Fruit fly (Drosophila melanogaster) whole organism, embryonic: ENCODE data around the gene CG43203.

Experiments
- Ada2b ChIP-seq: fragments of 200-800 bp; sonication (Bioruptor generic); IDR thresholded peaks from 2 replicates; pipeline ENCODE4 v1.3.6; 2022; ENCODE audit warnings: missing biosample characterization, missing genetic modification characterization
- Atf-2 ChIP-seq: fragments of 200-800 bp; sonication (Bioruptor generic); optimal IDR thresholded peaks from 2 replicates; lab custom pipeline; 2016; ENCODE audit warnings: missing biosample characterization, missing genetic modification characterization
- Awh ChIP-seq: fragments of 200-800 bp; sonication (Bioruptor generic); IDR thresholded peaks from 2 replicates; pipeline ENCODE4, ENCODE4 v1.3.6; 2022; ENCODE audit warnings: missing biosample characterization, missing genetic modification characterization
- CG10959 ChIP-seq: fragments of 200-800 bp; sonication (Bioruptor generic); IDR thresholded peaks from 2 replicates; pipeline ENCODE4 v1.3.6; 2022; ENCODE audit warnings: missing biosample characterization, missing genetic modification characterization
- CG15011 ChIP-seq: fragments of 200-800 bp; sonication (Bioruptor generic); optimal IDR thresholded peaks from 3 replicates; lab custom pipeline; 2018; ENCODE audit warnings: missing biosample characterization, mild to moderate bottlenecking, missing genetic modification characterization
- CG15479 ChIP-seq: fragments of 200-800 bp; sonication (Bioruptor generic); optimal IDR thresholded peaks from 3 replicates; lab custom pipeline; 2019; ENCODE audit warnings: missing biosample characterization, mild to moderate bottlenecking, missing genetic modification characterization, moderate library complexity
- CG15696 ChIP-seq: fragments of 200-800 bp; sonication (Bioruptor generic); optimal IDR thresholded peaks from 2 replicates; lab custom pipeline; 2019; ENCODE audit warnings: missing biosample characterization, mild to moderate bottlenecking, missing genetic modification characterization, moderate library complexity
- CG16813 ChIP-seq: fragments of 200-800 bp; sonication (Bioruptor generic); IDR thresholded peaks from 3 replicates; pipeline ENCODE4 v1.3.6; 2022; ENCODE audit warnings: missing biosample characterization, missing genetic modification characterization; ENCODE audit not compliant: partially characterized antibody
- CG2199 ChIP-seq: fragments of 200-800 bp; sonication (Bioruptor generic); IDR thresholded peaks from 3 replicates; pipeline ENCODE4 v1.3.6; 2022; ENCODE audit warnings: missing biosample characterization, missing genetic modification characterization
- CG3163 ChIP-seq: fragments of 200-800 bp; sonication (Bioruptor generic); optimal IDR thresholded peaks from 3 replicates; lab custom pipeline; 2016; ENCODE audit warnings: missing biosample characterization, missing genetic modification characterization
- CG3281 ChIP-seq: fragments of 200-800 bp; sonication (Bioruptor generic); optimal IDR thresholded peaks from 3 replicates; lab custom pipeline; 2017; ENCODE audit warnings: missing biosample characterization, mild to moderate bottlenecking, missing genetic modification characterization
- CG4360 ChIP-seq: fragments of 200-800 bp; sonication (Bioruptor generic); IDR thresholded peaks from 2 replicates; pipeline ENCODE4 v1.3.6; 2022; ENCODE audit warnings: missing biosample characterization, missing genetic modification characterization
- CG43689 ChIP-seq: fragments of 200-800 bp; sonication (Bioruptor generic); IDR thresholded peaks from 2 replicates; pipeline ENCODE4 v1.3.6; 2022; ENCODE audit warnings: missing biosample characterization, missing genetic modification characterization
- CG8924 ChIP-seq: fragments of 200-800 bp; optimal IDR thresholded peaks from 3 replicates; lab custom pipeline; 2019; ENCODE audit warnings: missing biosample characterization, mild to moderate bottlenecking, missing genetic modification characterization, moderate library complexity
- CG9215 ChIP-seq: fragments of 200-800 bp; sonication (Bioruptor generic); IDR thresholded peaks from 2 replicates; pipeline ENCODE4 v1.3.6; 2022; ENCODE audit warnings: missing biosample characterization, missing genetic modification characterization
- CG9437 ChIP-seq: fragments of 200-800 bp; sonication (Bioruptor generic); optimal IDR thresholded peaks from 2 replicates; lab custom pipeline; 2018; ENCODE audit warnings: missing biosample characterization, mild to moderate bottlenecking, missing genetic modification characterization
- CG9797 ChIP-seq: fragments of 200-800 bp; sonication (Bioruptor generic); optimal IDR thresholded peaks from 3 replicates; lab custom pipeline; 2018; ENCODE audit warnings: missing biosample characterization, mild to moderate bottlenecking, missing genetic modification characterization
- CkIIα-i1 ChIP-seq: fragments of 200-800 bp; sonication (Bioruptor generic); IDR thresholded peaks from 2 replicates; pipeline ENCODE4 v1.3.6; 2022; ENCODE audit warnings: missing biosample characterization, missing genetic modification characterization
- Dip3 ChIP-seq: fragments of 200-800 bp; sonication (Bioruptor generic); optimal IDR thresholded peaks from 3 replicates; lab custom pipeline; 2016; ENCODE audit warnings: missing biosample characterization, missing genetic modification characterization
- Dll ChIP-seq: fragments of 200-800 bp; sonication (Bioruptor generic); IDR thresholded peaks from 4 replicates; pipeline ENCODE4 v1.3.6; 2022; ENCODE audit warnings: missing biosample characterization, missing genetic modification characterization; ENCODE audit not compliant: partially characterized antibody
- HLH4C ChIP-seq: fragments of 200-800 bp; sonication (Bioruptor generic); IDR thresholded peaks from 3 replicates; pipeline ENCODE4 v1.3.6; 2022; ENCODE audit warnings: missing biosample characterization, missing genetic modification characterization; ENCODE audit not compliant: partially characterized antibody
- Lpt ChIP-seq: fragments of >200 bp; optimal IDR thresholded peaks from 2 replicates; lab custom pipeline; 2018; ENCODE audit warnings: missing biosample characterization, missing genetic modification characterization
- MBD-R2 ChIP-seq: fragments of 200-800 bp; sonication (Bioruptor generic); IDR thresholded peaks from 2 replicates; pipeline ENCODE4 v1.3.6; 2022; ENCODE audit warnings: missing biosample characterization, missing genetic modification characterization
- Mad ChIP-seq: fragments of 200-800 bp; sonication (Bioruptor generic); optimal IDR thresholded peaks from 2 replicates; lab custom pipeline; 2016; ENCODE audit warnings: missing biosample characterization, missing genetic modification characterization
- Mrtf ChIP-seq: fragments of 200-800 bp; sonication (Bioruptor generic); IDR thresholded peaks from 3 replicates; pipeline ENCODE4 v1.3.6; 2022; ENCODE audit warnings: missing biosample characterization, missing genetic modification characterization
- Scr ChIP-seq: fragments of 200-800 bp; sonication (Bioruptor generic); IDR thresholded peaks from 2 replicates; pipeline ENCODE4 v1.3.6; 2022; ENCODE audit warnings: missing biosample characterization, missing genetic modification characterization; ENCODE audit not compliant: partially characterized antibody
- Sox102F ChIP-seq: fragments of 200-800 bp; sonication (Bioruptor generic); optimal IDR thresholded peaks from 2 replicates; lab custom pipeline; 2018; ENCODE audit warnings: missing biosample characterization, mild to moderate bottlenecking, missing genetic modification characterization, moderate library complexity
- Stat92E ChIP-seq, 3 experiments: fragments of >200 bp in 2 of 3; fragments of 200-800 bp in 1 of 3; sonication (Bioruptor generic) in 1 of 3; optimal IDR thresholded peaks; 2 replicates each; lab custom pipeline; 2017 to 2019; ENCODE audit warnings: missing biosample characterization in 3 of 3, missing genetic modification characterization in 3 of 3, mild to moderate bottlenecking in 1 of 3, moderate library complexity in 1 of 3
- Tbp ChIP-seq: fragments of >200 bp; optimal IDR thresholded peaks from 2 replicates; lab custom pipeline; 2018; ENCODE audit warnings: missing biosample characterization, missing genetic modification characterization
- YL-1 ChIP-seq: fragments of 200-800 bp; sonication (Bioruptor generic); optimal IDR thresholded peaks from 3 replicates; lab custom pipeline; 2017; ENCODE audit warnings: missing biosample characterization, mild to moderate bottlenecking, missing genetic modification characterization
- ab ChIP-seq: fragments of 200-800 bp; sonication (Bioruptor generic); optimal IDR thresholded peaks from 2 replicates; lab custom pipeline; 2016; ENCODE audit warnings: missing biosample characterization, missing genetic modification characterization
- ara ChIP-seq: fragments of 200-800 bp; sonication (Bioruptor generic); IDR thresholded peaks from 2 replicates; pipeline ENCODE4 v1.3.6; 2022; ENCODE audit warnings: missing biosample characterization, missing genetic modification characterization
- bcd ChIP-seq: fragments of 200-800 bp; sonication (Bioruptor generic); optimal IDR thresholded peaks from 2 replicates; lab custom pipeline; 2017; ENCODE audit warnings: missing biosample characterization, mild to moderate bottlenecking, missing genetic modification characterization
- bigmax ChIP-seq: fragments of 200-800 bp; sonication (Bioruptor generic); optimal IDR thresholded peaks from 2 replicates; lab custom pipeline; 2018; ENCODE audit warnings: missing biosample characterization, mild to moderate bottlenecking, missing genetic modification characterization
- croc ChIP-seq: fragments of 200-800 bp; sonication (Bioruptor generic); conservative IDR thresholded peaks from 3 replicates; pipeline ENCODE4 v1.3.6; 2022; ENCODE audit warnings: missing biosample characterization, missing genetic modification characterization
- crol ChIP-seq: fragments of 200-800 bp; sonication (Bioruptor generic); IDR thresholded peaks from 2 replicates; pipeline ENCODE4 v1.3.6; 2022; ENCODE audit warnings: missing biosample characterization, missing genetic modification characterization
- dimm ChIP-seq: fragments of 200-800 bp; sonication (Bioruptor generic); IDR thresholded peaks from 2 replicates; pipeline ENCODE4 v1.3.6; 2022; ENCODE audit warnings: missing biosample characterization, missing genetic modification characterization
- dmrt99B ChIP-seq: fragments of 200-800 bp; sonication (Bioruptor generic); optimal IDR thresholded peaks from 2 replicates; lab custom pipeline; 2018; ENCODE audit warnings: missing biosample characterization, mild to moderate bottlenecking, missing genetic modification characterization, moderate library complexity
- esg ChIP-seq: fragments of 200-800 bp; sonication (Bioruptor generic); conservative IDR thresholded peaks from 2 replicates; pipeline ENCODE4 v1.3.6; 2022; ENCODE audit warnings: missing biosample characterization, missing genetic modification characterization
- fd96Cb ChIP-seq: fragments of 200-800 bp; sonication (Bioruptor generic); optimal IDR thresholded peaks from 2 replicates; lab custom pipeline; 2018; ENCODE audit warnings: missing biosample characterization, mild to moderate bottlenecking, missing genetic modification characterization, moderate library complexity
- fru ChIP-seq: fragments of >200 bp; optimal IDR thresholded peaks from 2 replicates; lab custom pipeline; 2017
- grn ChIP-seq: fragments of 200-800 bp; sonication (Bioruptor generic); optimal IDR thresholded peaks from 3 replicates; lab custom pipeline; 2017; ENCODE audit warnings: missing biosample characterization, missing genetic modification characterization
- kah ChIP-seq: fragments of 200-800 bp; sonication (Bioruptor generic); optimal IDR thresholded peaks from 2 replicates; lab custom pipeline; 2018; ENCODE audit warnings: missing biosample characterization, mild to moderate bottlenecking, missing genetic modification characterization
- mld ChIP-seq: fragments of 200-800 bp; sonication (Bioruptor generic); IDR thresholded peaks from 3 replicates; pipeline ENCODE4 v1.3.6; 2022; ENCODE audit warnings: missing biosample characterization, missing genetic modification characterization; ENCODE audit not compliant: partially characterized antibody
- psq ChIP-seq: fragments of 200-800 bp; sonication (Bioruptor generic); optimal IDR thresholded peaks from 2 replicates; lab custom pipeline; 2017; ENCODE audit warnings: missing biosample characterization, missing genetic modification characterization
- run ChIP-seq: fragments of 200-800 bp; sonication (Bioruptor generic); optimal IDR thresholded peaks from 3 replicates; lab custom pipeline; 2018; ENCODE audit warnings: missing biosample characterization, mild to moderate bottlenecking, missing genetic modification characterization
- schlank ChIP-seq: fragments of 200-800 bp; sonication (Bioruptor generic); optimal IDR thresholded peaks from 2 replicates; lab custom pipeline; 2018; ENCODE audit warnings: missing biosample characterization, mild to moderate bottlenecking, missing genetic modification characterization
- slbo ChIP-seq: fragments of 200-800 bp; sonication (Bioruptor generic); IDR thresholded peaks from 2 replicates; pipeline ENCODE4 v1.3.6; 2022; ENCODE audit warnings: missing biosample characterization, missing genetic modification characterization
- sqz ChIP-seq: fragments of 200-800 bp; sonication (Bioruptor generic); optimal IDR thresholded peaks from 3 replicates; lab custom pipeline; 2018; ENCODE audit warnings: missing biosample characterization, mild to moderate bottlenecking, missing genetic modification characterization
- stc ChIP-seq: fragments of 200-800 bp; sonication (Bioruptor generic); IDR thresholded peaks from 2 replicates; pipeline ENCODE4 v1.3.6; 2022; ENCODE audit warnings: missing biosample characterization, missing genetic modification characterization
- trh ChIP-seq: fragments of 200-800 bp; sonication (Bioruptor generic); optimal IDR thresholded peaks from 2 replicates; lab custom pipeline; 2016; ENCODE audit warnings: missing biosample characterization, missing genetic modification characterization

Gene CG43203

dm6 chr3R:19403096-19403515 is 49.3 kb downstream of the CG43203 start, which contains the start of the genes Ino80 and Aptx (continued):
- peak; percentile 85 for TF ChIP-seq CG15011 (GFP tag; lab: Kevin White, UChicago)
- TF ChIP-seq CG10959, result peak; percentile 83
- peak; percentile 55 for TF ChIP-seq kah (GFP tag; lab: Kevin White, UChicago)
- TF ChIP-seq fru, result no peak
- TF ChIP-seq Tbp, result no peak
- TF ChIP-seq CG3281 (GFP tag; lab: Kevin White, UChicago), result peak; percentile 92
- peak; percentile 78 for TF ChIP-seq YL-1 (GFP tag; lab: Kevin White, UChicago)
- TF ChIP-seq grn (GFP tag; lab: Kevin White, UChicago), result peak; percentile 57
- peak; percentile 93 for TF ChIP-seq stc (GFP tag; lab: Robert Waterston, UW)
- peak; percentile 95 for TF ChIP-seq CG9215 (GFP tag; lab: Robert Waterston, UW)
- peak; percentile 85 for TF ChIP-seq MBD-R2
- peak; percentile 94 for TF ChIP-seq Dip3 (GFP tag; lab: Kevin White, UChicago)
- peak; percentile 71 for TF ChIP-seq CG9797
- peak; percentile 90 for TF ChIP-seq Mrtf (GFP tag; lab: Robert Waterston, UW)
- TF ChIP-seq mld (GFP tag; lab: Robert Waterston, UW), result peak; percentile 81
- peak; percentile 69; the same call in 1 of the 2 replicates for TF ChIP-seq CG4360 (GFP tag; lab: Robert Waterston, UW)
- TF ChIP-seq bcd (GFP tag; lab: Kevin White, UChicago), result peak; percentile 93
- TF ChIP-seq dimm (GFP tag; lab: Robert Waterston, UW), result peak; percentile 78
- TF ChIP-seq crol (GFP tag; lab: Robert Waterston, UW), result peak; percentile 47; the same call in 1 of the 2 replicates
- TF ChIP-seq Mad (GFP tag; lab: Kevin White, UChicago), result peak; percentile 94
- TF ChIP-seq psq (GFP tag; lab: Kevin White, UChicago), result peak; percentile 82
- peak; percentile 96 for TF ChIP-seq Sox102F
- peak; percentile 96 for TF ChIP-seq Scr (GFP tag; lab: Robert Waterston, UW)
- peak; percentile 89 for TF ChIP-seq croc (GFP tag; lab: Robert Waterston, UW)
- TF ChIP-seq ab (GFP tag; lab: Kevin White, UChicago), result peak; percentile 77
- no peak for TF ChIP-seq dmrt99B
- peak; percentile 81 for TF ChIP-seq CG9437 (GFP tag; lab: Kevin White, UChicago)
- peak in 1 of 3 experiments; percentile 66 for TF ChIP-seq Stat92E (GFP tag; optimal IDR thresholded peaks at IDR 0.05; lab: Kevin White, UChicago)
- TF ChIP-seq slbo (GFP tag; lab: Robert Waterston, UW), result peak; percentile 98
- peak; percentile 10 for TF ChIP-seq CG15479 (GFP tag; lab: Kevin White, UChicago)
- peak; percentile 80 for TF ChIP-seq CG3163 (GFP tag; lab: Kevin White, UChicago)
- peak; percentile 73 for TF ChIP-seq run
- peak; percentile 88 for TF ChIP-seq HLH4C (GFP tag; lab: Robert Waterston, UW)
- peak; percentile 71; the same call in 2 of the 3 replicates for TF ChIP-seq CG2199 (GFP tag; lab: Robert Waterston, UW)
- peak; percentile 93 for TF ChIP-seq CG8924 (tag; lab: Kevin White, UChicago)
- TF ChIP-seq trh (GFP tag; lab: Kevin White, UChicago), result peak; percentile 90
- TF ChIP-seq ara, result peak; percentile 90
- 0 out of 2 replicates have a peak, but pooled peaks have one; percentile 42 for TF ChIP-seq CkIIα-i1 (GFP tag; lab: Robert Waterston, UW)
- TF ChIP-seq Dll, result peak; percentile 95
- TF ChIP-seq CG16813 (GFP tag; lab: Robert Waterston, UW), result peak; percentile 97
- TF ChIP-seq bigmax (GFP tag; lab: Kevin White, UChicago), result peak; percentile 54
- TF ChIP-seq Lpt (GFP tag; lab: Kevin White, UChicago), result no peak
- peak; percentile 95 for TF ChIP-seq CG15696 (tag; lab: Kevin White, UChicago)
- peak; percentile 81 for TF ChIP-seq CG43689 (GFP tag; lab: Robert Waterston, UW)
- TF ChIP-seq schlank (tag; lab: Kevin White, UChicago), result peak; percentile 59
- peak; percentile 93 for TF ChIP-seq fd96Cb (tag; lab: Kevin White, UChicago)
- peak; percentile 89 for TF ChIP-seq Atf-2 (GFP tag; lab: Kevin White, UChicago)
- TF ChIP-seq sqz (GFP tag; lab: Kevin White, UChicago), result no peak
- TF ChIP-seq Awh (GFP tag; lab: Robert Waterston, UW), result peak; percentile 91
- TF ChIP-seq esg, result peak; percentile 96
- peak; percentile 93 for TF ChIP-seq Ada2b
